Worm (Caenorhabditis elegans): Measurements from ENCODE around the gene srlf-24.
"Not testable (repeated sequence)": the region's sequence is repeated elsewhere in the genome, so short reads cannot be mapped to it uniquely, and the experiment has no call there.

The srlf-24 gene

DNA sequence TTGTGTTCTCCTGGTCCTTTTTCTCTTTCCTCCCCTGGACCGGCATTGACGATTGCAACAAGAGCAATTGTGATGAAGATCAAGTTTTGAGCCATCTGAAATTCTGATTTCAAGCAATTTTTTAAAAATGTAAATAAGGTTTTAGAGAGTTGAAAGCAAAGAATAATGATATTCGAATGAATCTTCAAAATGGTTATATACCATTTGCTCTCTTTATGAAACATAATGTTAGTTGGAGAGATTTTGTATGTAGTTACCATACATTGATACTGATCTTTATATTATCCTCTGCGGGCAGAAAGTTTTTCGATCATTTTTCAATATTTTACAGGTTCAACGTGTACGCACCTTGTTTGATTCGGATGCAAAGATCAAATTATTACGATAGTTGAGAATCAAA is at the start of gene srlf-24:
TSS of gene srlf-24 (minus strand) at position 101 of the 400 bp plus-strand sequence.
- TF ChIP-seq aly-2 (tag; optimal IDR thresholded peaks at IDR 0.05) (no peak), skn-1 (tag; optimal IDR thresholded peaks at IDR 0.05) (no peak), lsy-2 (tag; optimal IDR thresholded peaks at IDR 0.05) (no peak), ztf-11 (tag; optimal IDR thresholded peaks at IDR 0.05) (no peak), sem-4 (tag; optimal IDR thresholded peaks at IDR 0.05) (no peak), gmeb-1 (tag; optimal IDR thresholded peaks at IDR 0.05) (no peak), sma-3 (GFP tag; optimal IDR thresholded peaks at IDR 0.05) (no peak), crh-2 (tag; optimal IDR thresholded peaks at IDR 0.05) (no peak), dmd-4 (tag; optimal IDR thresholded peaks at IDR 0.05) (no peak), snpc-4 (tag; optimal IDR thresholded peaks at IDR 0.05) (no peak), elt-3 (tag; optimal IDR thresholded peaks at IDR 0.05) (no peak), ztf-1 (GFP tag; conservative IDR thresholded peaks at IDR 0.05) (no peak), nhr-129 (tag; optimal IDR thresholded peaks at IDR 0.05) (no peak), lin-13 (GFP tag; optimal IDR thresholded peaks at IDR 0.05) (no peak), ceh-16 (tag; optimal IDR thresholded peaks at IDR 0.05) (no peak), unc-39 (tag; optimal IDR thresholded peaks at IDR 0.05) (no peak), blmp-1 (tag; optimal IDR thresholded peaks at IDR 0.05; ENCODE audit: insufficient read depth) (no peak), R02D3.7 (tag; optimal IDR thresholded peaks at IDR 0.05) (no peak), nhr-21 (tag; optimal IDR thresholded peaks at IDR 0.05) (no peak), Y55F3AM.14 (GFP tag; optimal IDR thresholded peaks at IDR 0.05) (no peak)

DNA sequence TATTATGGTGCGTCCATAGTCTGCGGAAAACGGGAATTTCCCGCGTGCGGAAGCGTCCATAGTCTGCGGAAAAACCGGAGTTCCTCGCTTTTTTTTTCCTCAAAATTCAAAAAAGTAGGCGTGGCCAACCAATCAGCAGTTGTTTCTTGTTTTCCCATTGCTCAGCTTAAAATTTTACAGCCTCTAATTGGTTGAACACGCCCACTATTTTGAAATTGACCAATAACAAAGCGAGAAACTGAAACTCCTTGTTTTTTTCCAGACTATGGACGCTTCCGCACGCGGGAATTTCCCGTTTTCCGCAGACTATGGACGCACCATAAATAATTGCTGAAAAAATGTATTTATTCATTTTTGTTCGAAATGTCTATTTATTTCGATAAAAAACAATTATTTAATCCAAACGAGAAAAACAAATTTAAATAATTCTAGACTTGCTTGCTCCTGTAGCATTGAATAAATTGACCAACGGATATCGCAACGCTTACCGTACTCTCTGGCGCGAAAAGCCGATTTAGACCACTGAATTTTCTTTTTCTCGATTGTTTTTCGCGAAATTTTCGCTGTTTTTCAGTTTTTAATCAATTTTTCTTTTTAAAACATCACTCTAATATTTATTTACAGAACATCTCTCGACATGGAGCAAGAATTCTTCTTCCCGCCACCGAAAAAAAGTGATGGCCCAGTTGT is 48.9 kb upstream of the srlf-24 start, which contains the start of gene C08F8.3:
TSS of gene C08F8.3 (plus strand) at position 620 of the 690 bp plus-strand sequence.
- TF ChIP-seq nhr-21, sem-4, nhr-23 (tag; optimal IDR thresholded peaks at IDR 0.05): not testable (repeated sequence)

DNA sequence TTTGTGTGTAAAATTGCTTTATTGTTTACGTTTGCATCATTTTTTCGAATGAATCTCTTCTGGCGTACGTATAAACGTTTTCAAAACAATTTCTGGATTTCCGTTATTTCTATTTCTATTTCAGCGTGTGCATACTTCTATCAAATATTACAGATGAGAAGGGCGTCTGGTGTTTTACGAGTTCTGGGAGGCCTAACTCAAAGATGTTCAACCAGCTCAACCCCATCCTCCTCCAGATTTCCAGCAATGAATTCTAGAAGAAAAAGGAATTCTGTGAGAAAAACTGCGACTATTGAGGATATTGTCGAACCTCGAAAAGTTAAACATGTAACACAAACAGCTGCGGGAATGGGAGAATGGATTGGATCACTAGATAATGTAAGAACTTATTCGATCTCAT is 45.2 kb upstream of the srlf-24 start, which contains the start of gene C08F8.2:
TSS of gene C08F8.2 (plus strand) at position 154 of the 400 bp plus-strand sequence.
- no peak for TF ChIP-seq nhr-129 (tag; optimal IDR thresholded peaks at IDR 0.05)
- TF ChIP-seq ama-1 (optimal IDR thresholded peaks at IDR 0.05) = peak; percentile 1
- TF ChIP-seq lsy-2 (tag; optimal IDR thresholded peaks at IDR 0.05) = peak in 1 of 2 experiments; percentile 37

DNA sequence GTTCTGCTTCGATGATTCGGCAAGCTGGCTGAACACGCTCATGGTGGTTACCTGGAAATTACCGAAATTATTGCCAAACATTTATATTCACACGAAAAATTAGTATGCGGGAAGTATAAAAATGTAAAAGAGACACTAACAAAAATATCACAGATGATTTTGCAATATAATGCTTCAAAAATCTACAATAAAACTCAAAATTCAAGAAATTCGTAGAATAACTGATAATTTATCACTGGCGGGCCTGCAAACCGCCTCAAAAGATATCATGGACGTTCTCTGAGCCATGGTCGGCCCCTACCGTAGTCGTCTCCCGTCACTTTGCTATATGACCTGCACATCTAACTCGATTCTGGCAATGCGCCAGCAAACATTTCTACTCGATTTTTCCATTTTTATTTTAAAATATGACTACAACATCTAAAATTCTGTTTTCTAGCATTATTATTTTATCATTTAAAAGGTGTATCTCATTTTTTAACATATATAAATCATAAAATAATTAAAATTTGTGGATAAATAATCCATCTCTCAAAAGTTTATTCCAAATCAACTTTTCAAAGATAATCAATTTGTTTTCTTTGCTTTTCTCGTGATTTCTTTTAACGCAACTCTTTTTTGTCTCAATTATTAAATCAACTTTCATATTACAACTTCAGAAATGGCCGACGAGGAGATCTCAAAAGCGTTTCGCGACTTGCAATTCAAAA is 44.0 kb upstream of the srlf-24 start, which contains the start of the genes F01G4.6 and pfd-1:
TSS of gene F01G4.6 (minus strand) at position 51 of the 710 bp plus-strand sequence.
TSS of gene pfd-1 (plus strand) at position 660 of the 710 bp plus-strand sequence.
- TF ChIP-seq skn-1 (tag; optimal IDR thresholded peaks at IDR 0.05) (peak; percentile 62), sma-9 (GFP tag; optimal IDR thresholded peaks at IDR 0.05) (peak; percentile 95), sma-9 (tag; optimal IDR thresholded peaks at IDR 0.05) (no peak), mab-5 (tag; optimal IDR thresholded peaks at IDR 0.05) (peak; percentile 73), nhr-23 (tag; optimal IDR thresholded peaks at IDR 0.05) (no peak), nhr-21 (tag; optimal IDR thresholded peaks at IDR 0.05) (peak; percentile 92), sma-3 (GFP tag; optimal IDR thresholded peaks at IDR 0.05) (peak; percentile 96), nhr-237 (tag; optimal IDR thresholded peaks at IDR 0.05) (peak; percentile 49), nhr-12 (tag; optimal IDR thresholded peaks at IDR 0.05) (no peak), crh-2 (tag; optimal IDR thresholded peaks at IDR 0.05) (peak; percentile 97), alr-1 (tag; optimal IDR thresholded peaks at IDR 0.05) (no peak), C34F6.9 (tag; optimal IDR thresholded peaks at IDR 0.05) (peak; percentile 93), elt-3 (tag; optimal IDR thresholded peaks at IDR 0.05) (no peak), sem-4 (tag; optimal IDR thresholded peaks at IDR 0.05) (peak; percentile 92), lin-11 (tag; optimal IDR thresholded peaks at IDR 0.05) (peak; percentile 95), lin-39 (tag; optimal IDR thresholded peaks at IDR 0.05) (no peak), fos-1 (tag; optimal IDR thresholded peaks at IDR 0.05) (peak; percentile 81), elt-1 (tag; optimal IDR thresholded peaks at IDR 0.05) (no peak), unc-39 (tag; optimal IDR thresholded peaks at IDR 0.05) (no peak), nhr-10 (tag; optimal IDR thresholded peaks at IDR 0.05) (peak; percentile 69), ceh-16 (tag; optimal IDR thresholded peaks at IDR 0.05) (peak; percentile 31), ZK546.5 (tag; optimal IDR thresholded peaks at IDR 0.05) (peak; percentile 98), nhr-77 (tag; optimal IDR thresholded peaks at IDR 0.05) (no peak), nhr-25 (tag; optimal IDR thresholded peaks at IDR 0.05) (peak; percentile 93), peb-1 (tag; optimal IDR thresholded peaks at IDR 0.05) (no peak), ztf-11 (tag; optimal IDR thresholded peaks at IDR 0.05) (no peak), unc-55 (GFP tag; optimal IDR thresholded peaks at IDR 0.05) (peak; percentile 98), ztf-1 (GFP tag; conservative IDR thresholded peaks at IDR 0.05) (no peak), mbf-1 (tag; optimal IDR thresholded peaks at IDR 0.05) (no peak), egl-27 (tag; optimal IDR thresholded peaks at IDR 0.05) (peak; percentile 86), F13H6.1 (tag; optimal IDR thresholded peaks at IDR 0.05) (peak; percentile 91), blmp-1 (tag; optimal IDR thresholded peaks at IDR 0.05; ENCODE audit: insufficient read depth) (peak; percentile 76), nhr-11 (tag; optimal IDR thresholded peaks at IDR 0.05) (no peak), gmeb-1 (tag; optimal IDR thresholded peaks at IDR 0.05) (peak; percentile 91), nhr-6 (tag; optimal IDR thresholded peaks at IDR 0.05) (peak; percentile 92), lsy-2 (tag; optimal IDR thresholded peaks at IDR 0.05) (peak; percentile 97 to 99)

Measured in whole organism, L2 larva.